Fruit fly (Drosophila melanogaster) whole organism, embryonic: Measurements from ENCODE around the gene Gr61a.

ENCODE experiments used
- CG11456 ChIP-seq: fragments of 200-800 bp; sonication (Bioruptor generic); IDR thresholded peaks from 3 replicates; pipeline ENCODE4 v1.3.6; 2022; ENCODE audit warnings: missing biosample characterization, missing genetic modification characterization
- CG18764 ChIP-seq: fragments of 200-800 bp; sonication (Bioruptor generic); optimal IDR thresholded peaks from 3 replicates; lab custom pipeline; 2016; ENCODE audit warnings: missing biosample characterization, missing genetic modification characterization
- Dfd ChIP-seq, 2 experiments: fragments of >200 bp; optimal IDR thresholded peaks; 2 replicates each; lab custom pipeline; 2017; ENCODE audit warnings: missing biosample characterization in 2 of 2, missing genetic modification characterization in 2 of 2
- cg ChIP-seq: fragments of 200-800 bp; sonication (Bioruptor generic); optimal IDR thresholded peaks from 3 replicates; lab custom pipeline; 2019; ENCODE audit warnings: missing biosample characterization, mild to moderate bottlenecking, missing genetic modification characterization, moderate library complexity

Gr61a gene

dm6 chr3L:887423-888097 lies 46.3 kb downstream of the Gr61a start (continued):
- TF ChIP-seq cg (GFP tag; lab: Kevin White, UChicago), result no peak
- no peak for TF ChIP-seq CG18764 (GFP tag; lab: Kevin White, UChicago)

- TF ChIP-seq Dfd (GFP tag; optimal IDR thresholded peaks at IDR 0.05; lab: Kevin White, UChicago) (peak in 1 of 2 experiments; percentile 67), CG11456 (GFP tag; lab: Robert Waterston, UW) (no peak)
Observed at dm6 chr3L:888372-888771, 47.1 kb downstream of the Gr61a start.
